Fruit fly (Drosophila melanogaster): ENCODE data around the gene PH4alphaSG1.
A peak's percentile ranks its signal among the peaks of the same experiment; 100 is the strongest.

Gene PH4alphaSG1

dm6 chr3R:30474667-30475213 lies 30.7 kb downstream of the PH4alphaSG1 start:
- no peak for TF ChIP-seq foxo (GFP tag; optimal IDR thresholded peaks at IDR 0.05)

- TF ChIP-seq Hr83 (GFP tag; optimal IDR thresholded peaks at IDR 0.05; ENCODE audit: poor library complexity, severe bottlenecking) (no peak), HLH106 (tag; optimal IDR thresholded peaks at IDR 0.05) (no peak), tai (GFP tag; optimal IDR thresholded peaks at IDR 0.05) (no peak), dsf (GFP tag; optimal IDR thresholded peaks at IDR 0.05; ENCODE audit: borderline replicate concordance) (no peak), brk (GFP tag; optimal IDR thresholded peaks at IDR 0.05) (no peak)
Observed at dm6 chr3R:30472331-30472730, 33.1 kb downstream of the PH4alphaSG1 start.

DNA sequence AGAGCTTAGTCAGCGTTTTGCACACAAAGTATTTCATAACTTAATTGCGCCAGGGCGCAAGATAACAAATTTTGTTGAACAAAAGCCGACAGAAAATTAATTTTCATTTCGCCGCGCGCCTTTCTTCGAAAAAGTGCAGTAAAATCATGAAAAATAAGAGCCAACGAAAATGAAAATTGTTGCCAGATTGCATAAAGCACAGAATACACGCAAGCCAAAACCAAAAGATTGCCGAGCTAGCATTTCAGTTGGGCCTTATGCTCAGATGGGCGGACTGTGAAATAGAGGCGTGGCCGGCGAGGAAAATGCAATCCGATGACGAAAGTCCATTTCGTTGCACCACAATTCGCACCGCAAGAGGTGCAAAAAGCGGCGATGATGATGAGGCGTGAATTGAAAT lies 34.8 kb downstream of the PH4alphaSG1 start:
- no peak for TF ChIP-seq tai (GFP tag; optimal IDR thresholded peaks at IDR 0.05)
- no peak for TF ChIP-seq h (GFP tag; optimal IDR thresholded peaks at IDR 0.05)
- TF ChIP-seq pan (optimal IDR thresholded peaks at IDR 0.05), result no peak
- TF ChIP-seq GATAd (GFP tag; optimal IDR thresholded peaks at IDR 0.05), result no peak
- TF ChIP-seq Hnf4 (GFP tag; optimal IDR thresholded peaks at IDR 0.05), result no peak
- TF ChIP-seq CrebA (GFP tag; optimal IDR thresholded peaks at IDR 0.05; ENCODE audit: borderline replicate concordance), result no peak
- TF ChIP-seq OdsH (GFP tag; optimal IDR thresholded peaks at IDR 0.05), result no peak
- no peak for TF ChIP-seq fru (GFP tag; optimal IDR thresholded peaks at IDR 0.05)
- no peak for TF ChIP-seq Jra (GFP tag; optimal IDR thresholded peaks at IDR 0.05)
- no peak for TF ChIP-seq Vsx2 (GFP tag; optimal IDR thresholded peaks at IDR 0.05; ENCODE audit: partially characterized antibody)

- peak; percentile 39 for TF ChIP-seq Myc (optimal IDR thresholded peaks at IDR 0.05)
- peak; percentile 49 for TF ChIP-seq Vsx2 (GFP tag; optimal IDR thresholded peaks at IDR 0.05; ENCODE audit: partially characterized antibody)
- TF ChIP-seq Abd-B (GFP tag; optimal IDR thresholded peaks at IDR 0.05), result no peak
Observed at dm6 chr3R:30467062-30467461, 38.4 kb downstream of the PH4alphaSG1 start.

DNA sequence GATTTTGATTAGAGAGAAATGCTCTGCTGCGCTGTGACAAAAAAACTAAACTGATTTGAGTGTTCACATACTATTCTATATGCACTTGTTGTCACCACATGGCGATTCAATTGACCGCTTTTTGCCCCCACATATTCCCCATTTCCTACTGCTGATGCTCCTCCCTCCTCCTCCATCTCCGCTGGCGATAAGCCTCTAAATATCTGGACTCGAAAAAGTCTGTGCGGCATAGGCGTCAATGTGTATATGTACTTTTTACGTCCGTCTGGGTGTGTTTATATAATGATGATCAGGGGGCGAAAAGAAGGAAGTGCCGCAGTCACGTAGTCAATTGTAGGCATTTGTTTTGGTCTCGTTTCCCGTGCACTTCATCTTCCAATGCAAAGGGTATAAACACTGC lies 38.9 kb downstream of the PH4alphaSG1 start:
- no peak for TF ChIP-seq pan (optimal IDR thresholded peaks at IDR 0.05)
- no peak for TF ChIP-seq Hr83 (GFP tag; optimal IDR thresholded peaks at IDR 0.05; ENCODE audit: poor library complexity, severe bottlenecking)
- TF ChIP-seq rgr (GFP tag; optimal IDR thresholded peaks at IDR 0.05), result no peak
- TF ChIP-seq Hr78 (GFP tag; optimal IDR thresholded peaks at IDR 0.05), result no peak
- no peak for TF ChIP-seq tai (GFP tag; optimal IDR thresholded peaks at IDR 0.05)
- no peak for TF ChIP-seq Dfd (GFP tag; optimal IDR thresholded peaks at IDR 0.05)
- TF ChIP-seq CG9705 (GFP tag; optimal IDR thresholded peaks at IDR 0.05), result no peak
- no peak for TF ChIP-seq fru (GFP tag; optimal IDR thresholded peaks at IDR 0.05)
- no peak for TF ChIP-seq dsf (GFP tag; optimal IDR thresholded peaks at IDR 0.05; ENCODE audit: borderline replicate concordance)
- no peak for TF ChIP-seq ey (GFP tag; optimal IDR thresholded peaks at IDR 0.05)
- no peak for TF ChIP-seq psq (GFP tag; optimal IDR thresholded peaks at IDR 0.05)
- TF ChIP-seq dl (GFP tag; optimal IDR thresholded peaks at IDR 0.05; ENCODE audit: insufficient read depth in 1 of 2, partially characterized antibody in 2 of 2), result no peak
- no peak for TF ChIP-seq Myc (optimal IDR thresholded peaks at IDR 0.05)
- no peak for TF ChIP-seq jim (GFP tag; optimal IDR thresholded peaks at IDR 0.05)
- TF ChIP-seq Hnf4 (GFP tag; optimal IDR thresholded peaks at IDR 0.05), result no peak
- no peak for TF ChIP-seq Rel (GFP tag; optimal IDR thresholded peaks at IDR 0.05)
- TF ChIP-seq Rel (tag; optimal IDR thresholded peaks at IDR 0.05), result no peak
- no peak for TF ChIP-seq Jra (GFP tag; optimal IDR thresholded peaks at IDR 0.05)
- no peak for TF ChIP-seq CrebA (GFP tag; optimal IDR thresholded peaks at IDR 0.05; ENCODE audit: borderline replicate concordance)
- TF ChIP-seq Abd-B (GFP tag; optimal IDR thresholded peaks at IDR 0.05), result no peak
- no peak for TF ChIP-seq Dif (GFP tag; optimal IDR thresholded peaks at IDR 0.05; ENCODE audit: partially characterized antibody)

- TF ChIP-seq tai (GFP tag; optimal IDR thresholded peaks at IDR 0.05), result no peak
- TF ChIP-seq HLH106 (tag; optimal IDR thresholded peaks at IDR 0.05), result no peak
- no peak for TF ChIP-seq Hr78 (GFP tag; optimal IDR thresholded peaks at IDR 0.05)
- TF ChIP-seq OdsH (GFP tag; optimal IDR thresholded peaks at IDR 0.05), result no peak
- TF ChIP-seq foxo (GFP tag; optimal IDR thresholded peaks at IDR 0.05), result no peak
- TF ChIP-seq h (GFP tag; optimal IDR thresholded peaks at IDR 0.05), result no peak
- TF ChIP-seq pan (optimal IDR thresholded peaks at IDR 0.05), result no peak
- TF ChIP-seq lola (GFP tag; optimal IDR thresholded peaks at IDR 0.05), result no peak
- no peak for TF ChIP-seq rgr (GFP tag; optimal IDR thresholded peaks at IDR 0.05)
- TF ChIP-seq Mio (GFP tag; optimal IDR thresholded peaks at IDR 0.05), result no peak
- peak; percentile 4 for TF ChIP-seq Sp1 (GFP tag; optimal IDR thresholded peaks at IDR 0.05)
- TF ChIP-seq Hnf4 (GFP tag; optimal IDR thresholded peaks at IDR 0.05), result no peak
- no peak for TF ChIP-seq CrebA (GFP tag; optimal IDR thresholded peaks at IDR 0.05; ENCODE audit: borderline replicate concordance)
- TF ChIP-seq Vsx2 (GFP tag; optimal IDR thresholded peaks at IDR 0.05; ENCODE audit: partially characterized antibody), result peak; percentile 31
- peak; percentile 30 for TF ChIP-seq Myc (optimal IDR thresholded peaks at IDR 0.05)
- TF ChIP-seq sage (GFP tag; optimal IDR thresholded peaks at IDR 0.05), result peak; percentile 78
- TF ChIP-seq N (GFP tag; optimal IDR thresholded peaks at IDR 0.05), result no peak
- TF ChIP-seq woc (GFP tag; optimal IDR thresholded peaks at IDR 0.05), result no peak
- no peak for TF ChIP-seq br (GFP tag; optimal IDR thresholded peaks at IDR 0.05)
- TF ChIP-seq fru (GFP tag; optimal IDR thresholded peaks at IDR 0.05), result no peak
- no peak for TF ChIP-seq dmrt93B (GFP tag; optimal IDR thresholded peaks at IDR 0.05)
- TF ChIP-seq usp (GFP tag; optimal IDR thresholded peaks at IDR 0.05), result no peak
- TF ChIP-seq Abd-B (GFP tag; optimal IDR thresholded peaks at IDR 0.05), result no peak
- TF ChIP-seq GATAd (GFP tag; optimal IDR thresholded peaks at IDR 0.05), result no peak
Observed at dm6 chr3R:30465775-30466494, 39.5 kb downstream of the PH4alphaSG1 start, which contains the start of gene PH4alphaEFB. Gene PH4alphaEFB, plus strand, starts transcription at chr3R:30466050.

Measured in whole organism, wandering third instar larva.